Worm (Caenorhabditis elegans) whole organism, L4 larva: ENCODE measurements around the gene gst-12.

Experiments used
- fos-1 ChIP-seq: fragments of 150-350 bp; optimal IDR thresholded peaks from 2 replicates; lab custom pipeline; 2014; ENCODE audit warnings: missing biosample characterization, missing genetic modification characterization
- hlh-30 ChIP-seq: sonication (generic microtip); optimal IDR thresholded peaks from 2 replicates; lab custom pipeline; 2017; ENCODE audit warnings: antibody characterized with exemption, mild to moderate bottlenecking, missing genetic modification characterization, missing compliant biosample characterization; ENCODE audit not compliant: insufficient read depth
- nhr-25 ChIP-seq: sonication (generic microtip); optimal IDR thresholded peaks from 2 replicates; lab custom pipeline; 2017; ENCODE audit warnings: missing genetic modification characterization, mild to moderate bottlenecking, missing compliant biosample characterization, antibody characterized with exemption, moderate library complexity, borderline replicate concordance; ENCODE audit not compliant: insufficient read depth
- snpc-4 ChIP-seq: fragments of 150-350 bp; optimal IDR thresholded peaks from 2 replicates; lab custom pipeline; 2014; ENCODE audit warnings: missing biosample characterization, missing genetic modification characterization

DNA sequence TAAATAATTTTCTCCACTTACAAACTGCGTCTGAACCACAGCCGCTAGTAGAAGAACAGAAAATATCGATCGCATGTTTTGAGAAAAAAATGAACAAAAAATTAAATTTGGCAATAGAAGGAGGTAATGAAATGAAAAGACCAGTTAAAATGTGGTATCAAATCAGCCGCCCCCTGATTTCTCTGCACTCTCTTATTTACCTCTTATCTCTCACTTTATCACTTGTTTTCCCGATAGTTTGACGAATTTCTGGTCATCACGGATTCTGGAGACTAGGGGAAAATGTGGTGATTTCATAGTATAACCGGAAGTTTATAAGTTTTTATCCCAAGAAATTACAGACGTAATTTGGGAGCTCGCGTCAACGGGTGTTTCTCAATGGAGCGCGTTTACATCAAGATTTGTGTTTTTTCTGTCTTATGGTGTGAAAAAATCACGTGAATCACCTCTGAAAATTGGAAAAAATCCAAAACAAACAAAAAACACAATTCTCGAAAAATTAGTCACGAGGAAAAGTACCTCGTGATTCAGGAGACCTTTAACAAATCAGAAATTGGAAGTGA lies 24.1 kb downstream of the gst-12 start, which contains the start of gene clec-146:
- TF ChIP-seq nhr-25 (tag; lab: Kevin White, UChicago) = no peak
- TF ChIP-seq hlh-30 (tag; lab: Kevin White, UChicago) = no peak
- TF ChIP-seq snpc-4 (tag; lab: Kevin White, UChicago) = no peak
- TF ChIP-seq fos-1 = no peak
